Worm (Caenorhabditis elegans) whole organism, L4 larva: ENCODE data around the gene srbc-43.

Experiments
- D1046.2 ChIP-seq: fragments of 200-800 bp; sonication (Bioruptor generic); IDR thresholded peaks from 2 replicates; pipeline ENCODE4 v1.3.6; 2022; ENCODE audit warnings: missing genetic modification characterization, missing compliant biosample characterization
- F37D6.2 ChIP-seq: sonication (generic microtip); optimal IDR thresholded peaks from 2 replicates; lab custom pipeline; 2016; ENCODE audit warnings: mild to moderate bottlenecking, missing genetic modification characterization, missing compliant biosample characterization
- F49E8.2 ChIP-seq: sonication (generic microtip); optimal IDR thresholded peaks from 2 replicates; lab custom pipeline; 2016; ENCODE audit warnings: missing compliant biosample characterization, mild to moderate bottlenecking, missing genetic modification characterization, borderline replicate concordance
- ZK546.5 ChIP-seq, 2 experiments: sonication (generic microtip); optimal IDR thresholded peaks; 2 replicates each; lab custom pipeline; 2017; ENCODE audit warnings: missing biosample characterization in 2 of 2, missing genetic modification characterization in 2 of 2
- daf-8 ChIP-seq: fragments of 200-800 bp; sonication (Bioruptor generic); IDR thresholded peaks from 2 replicates; pipeline ENCODE4 v1.3.6; 2022; ENCODE audit warnings: missing genetic modification characterization, missing compliant biosample characterization
- egl-27 ChIP-seq: sonication (generic microtip); optimal IDR thresholded peaks from 3 replicates; lab custom pipeline; 2017; ENCODE audit warnings: missing biosample characterization, missing genetic modification reagents, missing genetic modification characterization
- gei-8 ChIP-seq: fragments of 200-800 bp; sonication (Bioruptor generic); optimal IDR thresholded peaks from 2 replicates; lab custom pipeline; 2018; ENCODE audit warnings: mild to moderate bottlenecking, missing genetic modification characterization, missing compliant biosample characterization
- lim-7 ChIP-seq: fragments of 200-800 bp; sonication (Bioruptor generic); IDR thresholded peaks from 2 replicates; pipeline ENCODE4 v1.3.6; 2022; ENCODE audit warnings: missing genetic modification characterization, missing compliant biosample characterization
- lin-13 ChIP-seq: fragments of 150-350 bp; optimal IDR thresholded peaks from 2 replicates; lab custom pipeline; 2014; ENCODE audit warnings: missing biosample characterization, missing genetic modification reagents, missing genetic modification characterization
- lin-15B ChIP-seq: fragments of 150-350 bp; sonication (generic microtip); optimal IDR thresholded peaks from 3 replicates; lab custom pipeline; 2014; ENCODE audit warnings: missing biosample characterization, missing genetic modification characterization
- lin-38 ChIP-seq: fragments of 200-800 bp; sonication (Bioruptor generic); IDR thresholded peaks from 2 replicates; pipeline ENCODE4 v1.3.6; 2022; ENCODE audit warnings: missing genetic modification reagents, missing genetic modification characterization, missing compliant biosample characterization
- nhr-41 ChIP-seq: fragments of 200-800 bp; sonication (Bioruptor generic); IDR thresholded peaks from 2 replicates; pipeline ENCODE4 v1.3.6; 2022; ENCODE audit warnings: missing genetic modification reagents, missing genetic modification characterization, missing compliant biosample characterization
- pha-4 ChIP-seq, 2 experiments: fragments of 150-350 bp in 1 of 2; fragments of 200-800 bp in 1 of 2; sonication (Bioruptor generic) in 1 of 2; IDR thresholded peaks in 1 of 2; optimal IDR thresholded peaks in 1 of 2; 2 replicates each; pipeline versions ENCODE4 v1.3.6 to Lab custom; 2014 to 2022; ENCODE audit warnings: missing genetic modification characterization in 2 of 2, missing genetic modification reagents in 2 of 2, missing biosample characterization in 1 of 2, missing compliant biosample characterization in 1 of 2
- unc-39 ChIP-seq: sonication (generic microtip); optimal IDR thresholded peaks from 2 replicates; lab custom pipeline; 2017; ENCODE audit warnings: missing biosample characterization, missing genetic modification characterization

DNA sequence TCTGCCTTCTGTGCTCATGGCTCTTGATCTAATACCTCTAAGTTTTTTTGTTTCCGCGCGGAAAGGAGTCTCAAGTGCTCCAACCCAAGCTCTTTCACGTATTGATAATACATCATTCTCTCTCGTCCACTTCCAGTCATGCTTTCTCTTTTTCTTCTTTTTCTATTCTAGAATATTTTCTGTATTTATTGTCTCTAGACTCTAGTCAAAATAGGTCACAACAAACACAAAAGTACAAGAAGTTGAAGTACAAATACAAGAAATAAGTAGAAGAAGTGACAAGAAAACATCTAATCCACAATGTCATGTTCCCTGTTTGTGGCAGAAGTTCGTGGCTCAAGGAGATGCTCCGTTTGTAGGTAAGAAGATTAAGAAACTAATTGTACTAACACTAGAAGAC is 17.1 kb downstream of the srbc-43 start, which contains the start of gene ZC455.1:
- TF ChIP-seq lin-38 (GFP tag; lab: Robert Waterston, UW) (no peak), lin-13 (GFP tag; lab: Kevin White, UChicago) (no peak), daf-8 (GFP tag; lab: Robert Waterston, UW) (no peak), nhr-41 (GFP tag; lab: Robert Waterston, UW) (no peak), ZK546.5 (tag; optimal IDR thresholded peaks at IDR 0.05; lab: Kevin White, UChicago) (no peak), pha-4 (GFP tag; IDR thresholded peaks at IDR 0.05; lab: Robert Waterston, UW) (no peak), pha-4 (tag; optimal IDR thresholded peaks at IDR 0.05; lab: Kevin White, UChicago) (no peak), lin-15B (tag; lab: Kevin White, UChicago) (no peak), gei-8 (GFP tag; lab: Kevin White, UChicago) (no peak), egl-27 (tag; lab: Kevin White, UChicago) (no peak), F49E8.2 (tag; lab: Kevin White, UChicago) (no peak), unc-39 (tag; lab: Kevin White, UChicago) (no peak), F37D6.2 (no peak), lim-7 (GFP tag; lab: Robert Waterston, UW) (no peak), D1046.2 (GFP tag; lab: Robert Waterston, UW) (no peak)
